Fruit fly (Drosophila melanogaster): ENCODE results near the gene Wwox.

dm6 chr2L:7966866-7967549 is 37.1 kb downstream of the Wwox start:
- TF ChIP-seq usp (GFP tag; optimal IDR thresholded peaks at IDR 0.05) (no peak), psq (optimal IDR thresholded peaks at IDR 0.05) (no peak), pan (optimal IDR thresholded peaks at IDR 0.05) (no peak), CG8478 (optimal IDR thresholded peaks at IDR 0.05) (no peak)
